Fruit fly (Drosophila melanogaster) whole organism, embryonic: ENCODE measurements around the gene lab.
A peak's percentile ranks its signal among the peaks of the same experiment; 100 is the strongest.

Source experiments
- Aef1 ChIP-seq: fragments of 200-800 bp; sonication (Bioruptor generic); IDR thresholded peaks from 3 replicates; pipeline ENCODE4 v1.3.6; 2022; ENCODE audit warnings: missing biosample characterization, missing genetic modification characterization
- B-H2 ChIP-seq: fragments of 200-800 bp; sonication (Bioruptor generic); optimal IDR thresholded peaks from 2 replicates; lab custom pipeline; 2018; ENCODE audit warnings: missing biosample characterization, mild to moderate bottlenecking, missing genetic modification characterization
- CG10565 ChIP-seq: fragments of 200-800 bp; sonication (Bioruptor generic); optimal IDR thresholded peaks from 3 replicates; lab custom pipeline; 2016; ENCODE audit warnings: missing biosample characterization, mild to moderate bottlenecking, missing genetic modification characterization
- CG11723 ChIP-seq: fragments of 200-800 bp; sonication (Bioruptor generic); optimal IDR thresholded peaks from 2 replicates; lab custom pipeline; 2017; ENCODE audit warnings: missing biosample characterization, mild to moderate bottlenecking, missing genetic modification characterization
- CG12219 ChIP-seq: fragments of 200-800 bp; sonication (Bioruptor generic); optimal IDR thresholded peaks from 3 replicates; lab custom pipeline; 2018; ENCODE audit warnings: missing biosample characterization, mild to moderate bottlenecking, missing genetic modification characterization
- CG1603 ChIP-seq: fragments of 200-800 bp; sonication (Bioruptor generic); optimal IDR thresholded peaks from 2 replicates; lab custom pipeline; 2019; ENCODE audit warnings: missing biosample characterization, mild to moderate bottlenecking, missing genetic modification characterization, moderate library complexity
- CG16813 ChIP-seq: fragments of 200-800 bp; sonication (Bioruptor generic); IDR thresholded peaks from 3 replicates; pipeline ENCODE4 v1.3.6; 2022; ENCODE audit warnings: missing biosample characterization, missing genetic modification characterization; ENCODE audit not compliant: partially characterized antibody
- CG16815 ChIP-seq: fragments of 200-800 bp; sonication (Bioruptor generic); optimal IDR thresholded peaks from 3 replicates; lab custom pipeline; 2017; ENCODE audit warnings: missing biosample characterization, mild to moderate bottlenecking, missing genetic modification characterization
- CG2678 ChIP-seq: fragments of 200-800 bp; sonication (Bioruptor generic); optimal IDR thresholded peaks from 3 replicates; lab custom pipeline; 2019; ENCODE audit warnings: missing biosample characterization, mild to moderate bottlenecking, missing genetic modification characterization, moderate library complexity
- CG31224 ChIP-seq: fragments of 200-800 bp; sonication (Bioruptor generic); IDR thresholded peaks from 2 replicates; pipeline ENCODE4 v1.3.6; 2022; ENCODE audit warnings: missing biosample characterization, missing genetic modification characterization
- CG4360 ChIP-seq: fragments of 200-800 bp; sonication (Bioruptor generic); IDR thresholded peaks from 2 replicates; pipeline ENCODE4 v1.3.6; 2022; ENCODE audit warnings: missing biosample characterization, missing genetic modification characterization
- CG4730 ChIP-seq: fragments of 200-800 bp; sonication (Bioruptor generic); IDR thresholded peaks from 2 replicates; pipeline ENCODE4 v1.3.6; 2022; ENCODE audit warnings: missing biosample characterization, missing genetic modification characterization
- CG6683 ChIP-seq: fragments of 200-800 bp; sonication (Bioruptor generic); optimal IDR thresholded peaks from 2 replicates; lab custom pipeline; 2017; ENCODE audit warnings: missing biosample characterization, mild to moderate bottlenecking, missing genetic modification characterization, missing genetic modification reagents
- CG8478 ChIP-seq: fragments of >200 bp; optimal IDR thresholded peaks from 2 replicates; lab custom pipeline; 2018
- CoRest ChIP-seq: fragments of 200-800 bp; sonication (Bioruptor generic); optimal IDR thresholded peaks from 3 replicates; lab custom pipeline; 2018; ENCODE audit warnings: missing biosample characterization, mild to moderate bottlenecking, missing genetic modification characterization, moderate library complexity
- D19A ChIP-seq: fragments of 200-800 bp; optimal IDR thresholded peaks from 3 replicates; lab custom pipeline; 2019; ENCODE audit warnings: missing biosample characterization, mild to moderate bottlenecking, missing genetic modification characterization, moderate library complexity
- Drgx ChIP-seq: fragments of 200-800 bp; sonication (Bioruptor generic); IDR thresholded peaks from 2 replicates; pipeline ENCODE4 v1.3.6; 2022; ENCODE audit warnings: missing biosample characterization, missing genetic modification characterization
- HHEX ChIP-seq: fragments of 200-800 bp; sonication (Bioruptor generic); optimal IDR thresholded peaks from 3 replicates; lab custom pipeline; 2017; ENCODE audit warnings: missing biosample characterization, mild to moderate bottlenecking, missing genetic modification characterization, missing genetic modification reagents
- HLHmδ ChIP-seq: fragments of 200-800 bp; sonication (Bioruptor generic); optimal IDR thresholded peaks from 2 replicates; lab custom pipeline; 2018; ENCODE audit warnings: missing biosample characterization, mild to moderate bottlenecking, missing genetic modification characterization, moderate library complexity
- Hey ChIP-seq: fragments of 200-800 bp; sonication (Bioruptor generic); optimal IDR thresholded peaks from 3 replicates; lab custom pipeline; 2018; ENCODE audit warnings: missing biosample characterization, mild to moderate bottlenecking, missing genetic modification characterization
- Hr78 ChIP-seq, 2 experiments: fragments of 200-800 bp in 1 of 2; fragments of >200 bp in 1 of 2; sonication (Bioruptor generic) in 1 of 2; optimal IDR thresholded peaks; 2 replicates each; lab custom pipeline; 2017 to 2019; ENCODE audit warnings: missing biosample characterization in 2 of 2, missing genetic modification characterization in 2 of 2, mild to moderate bottlenecking in 1 of 2, moderate library complexity in 1 of 2
- MBD-R2 ChIP-seq: fragments of 200-800 bp; sonication (Bioruptor generic); IDR thresholded peaks from 2 replicates; pipeline ENCODE4 v1.3.6; 2022; ENCODE audit warnings: missing biosample characterization, missing genetic modification characterization
- Mes4 ChIP-seq: fragments of 200-800 bp; sonication (Bioruptor generic); optimal IDR thresholded peaks from 2 replicates; lab custom pipeline; 2016; ENCODE audit warnings: missing biosample characterization, missing genetic modification characterization
- Nf-YA ChIP-seq: fragments of 200-800 bp; sonication (Bioruptor generic); IDR thresholded peaks from 2 replicates; pipeline ENCODE4 v1.3.6; 2022; ENCODE audit warnings: missing biosample characterization, missing genetic modification characterization
- Side ChIP-seq: fragments of 200-800 bp; sonication (Bioruptor generic); optimal IDR thresholded peaks from 2 replicates; lab custom pipeline; 2016; ENCODE audit warnings: missing biosample characterization, missing genetic modification characterization
- Sox102F ChIP-seq: fragments of 200-800 bp; sonication (Bioruptor generic); optimal IDR thresholded peaks from 2 replicates; lab custom pipeline; 2018; ENCODE audit warnings: missing biosample characterization, mild to moderate bottlenecking, missing genetic modification characterization, moderate library complexity
- TFAM ChIP-seq: fragments of 200-800 bp; sonication (Bioruptor generic); optimal IDR thresholded peaks from 2 replicates; lab custom pipeline; 2017; ENCODE audit warnings: missing biosample characterization, missing genetic modification characterization, inconsistent platforms
- Trl ChIP-seq, 3 experiments: fragments of >200 bp in 2 of 3; fragments of 200-800 bp in 1 of 3; sonication (Bioruptor generic) in 1 of 3; optimal IDR thresholded peaks; 2 replicates in 1 of 3; 3 replicates in 2 of 3; lab custom pipeline; 2016 to 2017; ENCODE audit warnings: missing biosample characterization in 1 of 3, missing genetic modification characterization in 1 of 3
- ac ChIP-seq: fragments of 200-800 bp; sonication (Bioruptor generic); optimal IDR thresholded peaks from 3 replicates; lab custom pipeline; 2017; ENCODE audit warnings: missing biosample characterization, mild to moderate bottlenecking, missing genetic modification characterization
- aop ChIP-seq: fragments of 200-800 bp; sonication (Bioruptor generic); IDR thresholded peaks from 2 replicates; pipeline ENCODE4 v1.3.6; 2022; ENCODE audit warnings: missing biosample characterization, missing genetic modification characterization
- bab2 ChIP-seq: fragments of 200-800 bp; sonication (Bioruptor generic); optimal IDR thresholded peaks from 2 replicates; lab custom pipeline; 2016; ENCODE audit warnings: missing biosample characterization, missing genetic modification characterization
- crc ChIP-seq: fragments of 200-800 bp; sonication (Bioruptor generic); optimal IDR thresholded peaks from 2 replicates; lab custom pipeline; 2016; ENCODE audit warnings: missing biosample characterization, missing genetic modification characterization
- cwo ChIP-seq: fragments of 200-800 bp; sonication (Bioruptor generic); optimal IDR thresholded peaks from 3 replicates; lab custom pipeline; 2017; ENCODE audit warnings: missing biosample characterization, missing genetic modification characterization, mild to moderate bottlenecking, moderate library complexity, missing genetic modification reagents
- esg ChIP-seq: fragments of 200-800 bp; sonication (Bioruptor generic); conservative IDR thresholded peaks from 2 replicates; pipeline ENCODE4 v1.3.6; 2022; ENCODE audit warnings: missing biosample characterization, missing genetic modification characterization
- gcm2 ChIP-seq: fragments of 200-800 bp; sonication (Bioruptor generic); optimal IDR thresholded peaks from 2 replicates; lab custom pipeline; 2016; ENCODE audit warnings: missing biosample characterization, missing genetic modification characterization
- jing ChIP-seq: fragments of 200-800 bp; sonication (Bioruptor generic); optimal IDR thresholded peaks from 2 replicates; lab custom pipeline; 2018; ENCODE audit warnings: missing biosample characterization, mild to moderate bottlenecking, missing genetic modification characterization
- kay ChIP-seq: fragments of 200-800 bp; sonication (Bioruptor generic); optimal IDR thresholded peaks from 2 replicates; lab custom pipeline; 2016; ENCODE audit warnings: missing biosample characterization, missing genetic modification characterization
- knrl ChIP-seq: fragments of 200-800 bp; sonication (Bioruptor generic); IDR thresholded peaks from 3 replicates; pipeline ENCODE4 v1.3.6; 2022; ENCODE audit warnings: missing biosample characterization, missing genetic modification characterization; ENCODE audit not compliant: partially characterized antibody
- lab ChIP-seq: fragments of 200-800 bp; sonication (Bioruptor generic); optimal IDR thresholded peaks from 3 replicates; lab custom pipeline; 2017; ENCODE audit warnings: missing biosample characterization, missing genetic modification characterization, mild to moderate bottlenecking, moderate library complexity, missing genetic modification reagents
- nmo ChIP-seq: fragments of 200-800 bp; sonication (Bioruptor generic); optimal IDR thresholded peaks from 2 replicates; lab custom pipeline; 2018; ENCODE audit warnings: missing biosample characterization, mild to moderate bottlenecking, missing genetic modification characterization, moderate library complexity
- oc ChIP-seq: fragments of 200-800 bp; sonication (Bioruptor generic); optimal IDR thresholded peaks from 2 replicates; lab custom pipeline; 2018; ENCODE audit warnings: missing biosample characterization, mild to moderate bottlenecking, missing genetic modification characterization, moderate library complexity
- org-1 ChIP-seq: fragments of 200-800 bp; sonication (Bioruptor generic); optimal IDR thresholded peaks from 2 replicates; lab custom pipeline; 2017; ENCODE audit warnings: missing biosample characterization, missing genetic modification characterization
- peb ChIP-seq: fragments of 200-800 bp; sonication (Bioruptor generic); IDR thresholded peaks from 2 replicates; pipeline ENCODE4 v1.3.6; 2022; ENCODE audit warnings: missing biosample characterization, missing genetic modification characterization
- sob ChIP-seq: fragments of 200-800 bp; sonication (Bioruptor generic); IDR thresholded peaks from 2 replicates; pipeline ENCODE4 v1.3.6; 2022; ENCODE audit warnings: missing biosample characterization, missing genetic modification characterization
- stwl ChIP-seq: fragments of 200-800 bp; sonication (Bioruptor generic); optimal IDR thresholded peaks from 3 replicates; lab custom pipeline; 2018; ENCODE audit warnings: missing biosample characterization, mild to moderate bottlenecking, missing genetic modification characterization, moderate library complexity
- tna ChIP-seq: fragments of 200-800 bp; sonication (Bioruptor generic); IDR thresholded peaks from 2 replicates; pipeline ENCODE4 v1.3.6; 2022; ENCODE audit warnings: missing biosample characterization, missing genetic modification characterization; ENCODE audit not compliant: partially characterized antibody
- toy ChIP-seq: fragments of 200-800 bp; sonication (Bioruptor generic); IDR thresholded peaks from 2 replicates; pipeline ENCODE4 v1.3.6; 2022; ENCODE audit warnings: missing biosample characterization, missing genetic modification characterization
- z ChIP-seq: fragments of 200-800 bp; sonication (Bioruptor generic); IDR thresholded peaks from 3 replicates; pipeline ENCODE4 v1.3.6; 2022; ENCODE audit warnings: missing biosample characterization, missing genetic modification characterization
- zen2 ChIP-seq: fragments of 200-800 bp; sonication (Bioruptor generic); IDR thresholded peaks from 3 replicates; pipeline ENCODE4 v1.3.6; 2022; ENCODE audit warnings: missing biosample characterization, missing genetic modification characterization; ENCODE audit not compliant: partially characterized antibody
- zf30C ChIP-seq: fragments of 200-800 bp; sonication (Bioruptor generic); optimal IDR thresholded peaks from 3 replicates; lab custom pipeline; 2018; ENCODE audit warnings: missing biosample characterization, mild to moderate bottlenecking, missing genetic modification characterization

lab gene

DNA sequence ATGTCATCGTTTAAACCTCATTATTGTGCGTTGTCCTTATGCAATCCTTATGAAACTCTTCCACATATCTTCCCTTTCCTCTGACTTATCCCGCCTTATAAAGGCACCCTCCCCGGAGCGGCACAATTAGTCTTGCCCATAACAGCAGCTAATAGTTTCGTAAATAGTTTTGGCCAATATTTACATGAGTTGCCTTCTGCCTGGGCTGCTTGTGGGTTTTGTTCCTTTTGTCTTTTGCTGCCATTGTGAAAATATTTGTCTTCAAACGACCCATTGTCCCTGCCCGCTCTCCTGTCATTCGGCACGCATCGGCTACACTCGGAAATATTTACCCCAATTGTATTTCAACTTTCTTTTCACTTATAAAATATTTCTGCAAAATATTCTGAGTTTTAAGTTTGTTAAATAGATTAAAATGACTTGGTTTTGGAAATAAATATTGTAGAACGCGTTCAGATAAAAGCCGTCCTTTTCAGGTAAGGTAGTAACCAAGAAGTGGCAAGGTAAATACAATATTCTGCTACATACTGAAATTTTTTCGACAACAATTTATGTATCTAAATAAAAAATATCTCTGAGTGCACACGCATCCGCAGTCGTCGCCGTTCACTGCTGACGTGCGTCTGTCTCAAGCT is 45.3 kb upstream of the lab start (continued):
- no peak for TF ChIP-seq Trl (optimal IDR thresholded peaks at IDR 0.05; lab: Kevin White, UChicago)
- TF ChIP-seq Trl (GFP tag; optimal IDR thresholded peaks at IDR 0.05; lab: Kevin White, UChicago) = no peak
- TF ChIP-seq D19A (tag; lab: Kevin White, UChicago) = peak; percentile 44
- no peak for TF ChIP-seq CG6683 (GFP tag; lab: Kevin White, UChicago)
- no peak for TF ChIP-seq CG12219 (GFP tag; lab: Kevin White, UChicago)
- no peak for TF ChIP-seq Aef1 (GFP tag; lab: Robert Waterston, UW)
- TF ChIP-seq Nf-YA (GFP tag; lab: Robert Waterston, UW) = no peak
- no peak for TF ChIP-seq CG16813 (GFP tag; lab: Robert Waterston, UW)
- TF ChIP-seq ac (GFP tag; lab: Kevin White, UChicago) = peak; percentile 1
- no peak for TF ChIP-seq esg (GFP tag; lab: Robert Waterston, UW)
- TF ChIP-seq nmo (GFP tag; lab: Kevin White, UChicago) = peak; percentile 63
- TF ChIP-seq Hr78 (GFP tag; optimal IDR thresholded peaks at IDR 0.05; lab: Kevin White, UChicago) = no peak
- TF ChIP-seq Drgx (GFP tag; lab: Robert Waterston, UW) = no peak
- TF ChIP-seq HLHmδ (GFP tag; lab: Kevin White, UChicago) = no peak
- TF ChIP-seq CG11723 (GFP tag; lab: Kevin White, UChicago) = no peak
- no peak for TF ChIP-seq gcm2 (GFP tag; lab: Kevin White, UChicago)
- TF ChIP-seq CG31224 = no peak
- no peak for TF ChIP-seq z
- TF ChIP-seq Sox102F (GFP tag; lab: Kevin White, UChicago) = peak; percentile 27
- TF ChIP-seq MBD-R2 (GFP tag; lab: Robert Waterston, UW) = no peak
- TF ChIP-seq zf30C = peak; percentile 83
- no peak for TF ChIP-seq cwo
- no peak for TF ChIP-seq lab (GFP tag; lab: Kevin White, UChicago)
- TF ChIP-seq bab2 (GFP tag; lab: Kevin White, UChicago) = no peak
- TF ChIP-seq HHEX (GFP tag; lab: Kevin White, UChicago) = no peak
- TF ChIP-seq CG4730 (GFP tag; lab: Robert Waterston, UW) = no peak
- no peak for TF ChIP-seq TFAM (GFP tag; lab: Kevin White, UChicago)
- TF ChIP-seq oc (tag; lab: Kevin White, UChicago) = no peak
- no peak for TF ChIP-seq jing
- TF ChIP-seq Mes4 (GFP tag; lab: Kevin White, UChicago) = no peak
- TF ChIP-seq Hey (tag; lab: Kevin White, UChicago) = no peak
- no peak for TF ChIP-seq knrl (GFP tag; lab: Robert Waterston, UW)
- no peak for TF ChIP-seq kay (GFP tag; lab: Kevin White, UChicago)
- no peak for TF ChIP-seq crc
- TF ChIP-seq CG10565 (GFP tag; lab: Kevin White, UChicago) = no peak
- no peak for TF ChIP-seq B-H2 (GFP tag; lab: Kevin White, UChicago)
- TF ChIP-seq CG8478 (lab: Kevin White, UChicago) = no peak
- no peak for TF ChIP-seq tna
- TF ChIP-seq sob (GFP tag; lab: Robert Waterston, UW) = no peak
- TF ChIP-seq aop (GFP tag; lab: Robert Waterston, UW) = no peak
- TF ChIP-seq CG4360 = no peak
- peak; percentile 49 for TF ChIP-seq CG1603 (tag; lab: Kevin White, UChicago)
- no peak for TF ChIP-seq peb (GFP tag; lab: Robert Waterston, UW)
- TF ChIP-seq zen2 = no peak
- TF ChIP-seq org-1 (GFP tag; lab: Kevin White, UChicago) = no peak
- no peak for TF ChIP-seq Side
- TF ChIP-seq CG16815 (GFP tag; lab: Kevin White, UChicago) = peak; percentile 1
- no peak for TF ChIP-seq CoRest (tag; lab: Kevin White, UChicago)
- no peak for TF ChIP-seq CG2678 (tag; lab: Kevin White, UChicago)
- TF ChIP-seq stwl (tag; lab: Kevin White, UChicago) = no peak
- no peak for TF ChIP-seq toy (GFP tag; lab: Robert Waterston, UW)
